Worm (Caenorhabditis elegans): ENCODE results near the gene C49F8.15.

C49F8.15 gene

DNA sequence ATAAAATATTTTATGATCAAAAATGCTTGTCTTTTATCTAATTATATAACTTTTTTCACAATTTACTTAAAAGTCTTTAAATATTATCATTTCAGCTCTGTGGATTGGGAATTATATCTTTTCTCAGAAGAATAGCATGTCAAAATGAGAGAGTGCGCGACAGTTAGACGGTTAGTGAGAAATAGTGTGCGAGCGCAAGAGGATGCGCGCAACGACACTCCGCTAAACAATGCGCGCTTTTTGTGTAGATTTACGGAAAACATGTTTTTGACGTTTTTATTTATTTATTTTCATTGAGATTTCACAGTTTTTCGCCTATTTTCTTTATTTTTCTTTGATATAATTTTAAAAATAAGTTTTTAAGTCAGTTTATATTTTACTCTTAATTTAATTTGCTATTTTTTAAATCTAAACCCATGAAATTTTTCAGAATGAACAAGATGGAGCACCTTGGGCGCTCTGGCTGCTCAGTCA, 34.2 kb upstream of the C49F8.15 start, which contains the start of gene F02C12.3 (continued):
- TF ChIP-seq sptf-1 (tag; optimal IDR thresholded peaks at IDR 0.05) (no peak), ama-1 (optimal IDR thresholded peaks at IDR 0.05) (peak; percentile 9), alr-1 (tag; optimal IDR thresholded peaks at IDR 0.05; ENCODE audit: borderline replicate concordance) (no peak), nhr-76 (tag; optimal IDR thresholded peaks at IDR 0.05) (no peak), elt-2 (tag; optimal IDR thresholded peaks at IDR 0.05) (peak; percentile 80), mdl-1 (tag; optimal IDR thresholded peaks at IDR 0.05) (peak in 1 of 2 experiments; percentile 82), hpl-2 (GFP tag; optimal IDR thresholded peaks at IDR 0.05) (peak; percentile 85), fkh-8 (tag; optimal IDR thresholded peaks at IDR 0.05) (peak; percentile 79), swsn-7 (tag; optimal IDR thresholded peaks at IDR 0.05) (peak; percentile 96), Y116A8C.19 (tag; optimal IDR thresholded peaks at IDR 0.05; ENCODE audit: borderline replicate concordance) (no peak), lin-15B (tag; optimal IDR thresholded peaks at IDR 0.05) (peak; percentile 82), efl-3 (GFP tag; optimal IDR thresholded peaks at IDR 0.05) (no peak), unc-98 (GFP tag; IDR thresholded peaks at IDR 0.05) (peak; percentile 24; the same call in 1 of the 2 replicates), lir-3 (tag; optimal IDR thresholded peaks at IDR 0.05; ENCODE audit: poor library complexity) (peak; percentile 80), sup-37 (GFP tag; optimal IDR thresholded peaks at IDR 0.05) (peak; percentile 56), efl-1 (optimal IDR thresholded peaks at IDR 0.05) (peak; percentile 83 to 91), efl-1 (GFP tag; optimal IDR thresholded peaks at IDR 0.05 in 1 of 2) (peak; percentile 65 to 97), rnt-1 (tag; optimal IDR thresholded peaks at IDR 0.05) (peak; percentile 91), elt-3 (tag; optimal IDR thresholded peaks at IDR 0.05) (peak in 3 of 6 experiments; percentile 17 to 89 (median 81)), mab-9 (GFP tag; IDR thresholded peaks at IDR 0.05) (peak; percentile 73), mef-2 (tag; optimal IDR thresholded peaks at IDR 0.05) (peak; percentile 81), unc-86 (tag; optimal IDR thresholded peaks at IDR 0.05) (peak; percentile 89), pqm-1 (tag; optimal IDR thresholded peaks at IDR 0.05) (no peak), sox-4 (tag; optimal IDR thresholded peaks at IDR 0.05) (peak; percentile 73), snu-23 (GFP tag; optimal IDR thresholded peaks at IDR 0.05) (peak; percentile 97), ztf-11 (tag; optimal IDR thresholded peaks at IDR 0.05) (peak in 1 of 2 experiments; percentile 75), aly-2 (tag; optimal IDR thresholded peaks at IDR 0.05) (peak; percentile 68), C34B4.2 (tag; optimal IDR thresholded peaks at IDR 0.05) (no peak), C04F5.9 (tag; optimal IDR thresholded peaks at IDR 0.05) (peak; percentile 56), pax-3 (tag; optimal IDR thresholded peaks at IDR 0.05) (peak; percentile 60), egl-13 (tag; optimal IDR thresholded peaks at IDR 0.05) (peak; percentile 88), hlh-4 (tag; optimal IDR thresholded peaks at IDR 0.05) (no peak), dpl-1 (GFP tag; optimal IDR thresholded peaks at IDR 0.05) (peak; percentile 59 to 68 (median 66)), nhr-28 (tag; optimal IDR thresholded peaks at IDR 0.05) (no peak), ceh-88 (GFP tag; IDR thresholded peaks at IDR 0.05) (peak; percentile 71), unc-30 (tag; optimal IDR thresholded peaks at IDR 0.05) (no peak)

DNA sequence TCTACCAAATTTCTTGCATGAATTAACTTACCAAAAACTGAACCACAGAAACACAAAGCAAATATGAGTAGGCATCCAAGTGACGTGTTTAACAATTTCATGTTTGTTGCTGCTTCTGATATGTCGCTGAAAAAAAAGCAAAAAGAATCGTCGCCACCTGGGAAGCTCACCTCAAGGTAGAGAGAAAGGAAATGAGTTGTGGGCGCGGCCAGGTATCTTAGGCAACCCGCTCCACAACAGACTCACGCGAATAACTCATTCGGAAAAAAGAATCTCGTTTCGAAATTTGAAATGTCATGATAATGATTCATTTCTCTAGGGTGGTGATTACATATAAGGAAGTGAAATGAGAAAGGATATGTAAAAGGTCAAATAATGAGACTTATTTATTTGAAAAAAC, 32.6 kb upstream of the C49F8.15 start, which contains the start of gene irld-2:
Gene irld-2 (minus strand): TSS at position 101 of the 400 bp plus-strand sequence.
- TF ChIP-seq sox-4 (tag; optimal IDR thresholded peaks at IDR 0.05) (no peak), fkh-8 (tag; optimal IDR thresholded peaks at IDR 0.05) (peak; percentile 45), F16B12.6 (tag; optimal IDR thresholded peaks at IDR 0.05) (no peak), hlh-4 (tag; optimal IDR thresholded peaks at IDR 0.05) (no peak), sup-37 (GFP tag; optimal IDR thresholded peaks at IDR 0.05) (no peak), ces-1 (GFP tag; optimal IDR thresholded peaks at IDR 0.05) (no peak), efl-1 (optimal IDR thresholded peaks at IDR 0.05) (no peak), efl-1 (GFP tag; optimal IDR thresholded peaks at IDR 0.05 in 1 of 2) (peak in 1 of 2 experiments; percentile 70)

DNA sequence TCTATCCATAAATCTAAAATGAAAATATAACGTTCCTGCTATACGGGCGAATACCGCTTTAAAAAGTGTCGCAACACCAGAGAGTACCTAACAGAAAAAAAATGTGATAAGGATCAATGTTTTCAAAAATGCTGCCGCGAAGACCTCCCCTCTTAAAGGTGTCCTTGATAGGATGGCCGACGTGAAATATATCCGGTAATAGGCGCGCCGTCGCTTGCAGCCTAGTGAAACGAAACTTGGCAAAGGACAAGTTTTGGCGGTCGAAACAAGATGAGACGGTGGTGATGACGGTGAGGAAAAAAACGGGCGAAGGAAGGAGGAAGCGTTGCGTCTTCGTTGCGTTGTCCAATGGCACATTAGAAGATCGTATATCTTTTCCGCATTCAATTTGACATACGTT, 26.4 kb upstream of the C49F8.15 start:
- TF ChIP-seq nhr-19 (GFP tag; conservative IDR thresholded peaks at IDR 0.05), result 0 out of 2 replicates have a peak, but pooled peaks have one; percentile 28
- TF ChIP-seq unc-30 (tag; optimal IDR thresholded peaks at IDR 0.05), result no peak
- peak; percentile 67 for TF ChIP-seq blmp-1 (tag; optimal IDR thresholded peaks at IDR 0.05)
- peak; percentile 38 for TF ChIP-seq pag-3 (tag; optimal IDR thresholded peaks at IDR 0.05; ENCODE audit: borderline replicate concordance, insufficient read depth)
- no peak for TF ChIP-seq mdl-1 (tag; optimal IDR thresholded peaks at IDR 0.05)
- TF ChIP-seq ama-1 (optimal IDR thresholded peaks at IDR 0.05), result no peak
- TF ChIP-seq zag-1 (tag; optimal IDR thresholded peaks at IDR 0.05), result no peak
- TF ChIP-seq nhr-71 (tag; optimal IDR thresholded peaks at IDR 0.05), result peak; percentile 22
- no peak for TF ChIP-seq pax-3 (tag; optimal IDR thresholded peaks at IDR 0.05)
- TF ChIP-seq fkh-10 (GFP tag; optimal IDR thresholded peaks at IDR 0.05), result no peak
- peak; percentile 7 for TF ChIP-seq mep-1 (tag; optimal IDR thresholded peaks at IDR 0.05)
- TF ChIP-seq snu-23 (GFP tag; optimal IDR thresholded peaks at IDR 0.05), result peak; percentile 40
- TF ChIP-seq nhr-20 (tag; optimal IDR thresholded peaks at IDR 0.05), result peak; percentile 43
- TF ChIP-seq nhr-85 (tag), result peak; percentile 89
- peak; percentile 25; the same call in 1 of the 2 replicates for TF ChIP-seq grh-1 (GFP tag; IDR thresholded peaks at IDR 0.05)
- peak in 2 of 6 experiments; percentile 8 to 58 for TF ChIP-seq elt-3 (tag; optimal IDR thresholded peaks at IDR 0.05)
- TF ChIP-seq C34B4.2 (tag; optimal IDR thresholded peaks at IDR 0.05), result no peak
- peak; percentile 77 for TF ChIP-seq lin-14 (GFP tag; optimal IDR thresholded peaks at IDR 0.05)
